Fruit fly (Drosophila melanogaster) S2 (cell line): Measurements from ENCODE around the gene Hph.

Source experiments
- CG8478 ChIP-seq: fragments of >200 bp; optimal IDR thresholded peaks from 2 replicates; lab custom pipeline; 2018
- CTCF ChIP-seq, 2 experiments: fragments of >200 bp; optimal IDR thresholded peaks; 2 replicates each; lab custom pipeline; 2018

DNA sequence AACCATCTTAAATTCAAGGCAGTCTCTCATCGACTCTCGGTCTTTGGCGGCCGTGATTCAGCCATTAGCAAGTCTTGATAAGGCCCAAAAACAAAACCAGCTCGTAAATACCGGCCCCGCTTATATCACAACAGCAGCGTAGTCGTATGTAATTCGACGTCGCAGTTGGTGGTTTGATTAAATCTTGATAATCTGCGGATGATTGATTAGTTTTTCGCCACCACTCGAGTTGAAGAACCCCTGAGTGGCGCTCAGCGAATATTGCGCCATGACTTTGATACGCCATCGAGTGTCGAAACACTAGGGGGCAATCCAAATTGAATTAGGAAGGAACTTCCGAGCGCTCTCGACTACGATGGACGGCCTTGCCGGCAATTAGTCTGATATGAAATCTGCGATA, 21.8 kb downstream of the Hph start:
- TF ChIP-seq CTCF (optimal IDR thresholded peaks at IDR 0.05; lab: Kevin White, UChicago) (no peak), CG8478 (lab: Kevin White, UChicago) (no peak)
